Worm (Caenorhabditis elegans): ENCODE measurements around the gene ttr-41.

ce11 chrII:4773891-4774432 lies 46.3 kb upstream of the ttr-41 start, which contains the start of the genes F26G1.9 and F26G1.10:
- TF ChIP-seq ama-1 (optimal IDR thresholded peaks at IDR 0.05) (no peak), lin-35 (GFP tag; optimal IDR thresholded peaks at IDR 0.05) (no peak), skn-1 (tag; optimal IDR thresholded peaks at IDR 0.05) (no peak), efl-3 (GFP tag; optimal IDR thresholded peaks at IDR 0.05) (no peak), egl-27 (tag; optimal IDR thresholded peaks at IDR 0.05) (no peak), unc-130 (tag; optimal IDR thresholded peaks at IDR 0.05) (no peak), egl-13 (tag; optimal IDR thresholded peaks at IDR 0.05) (no peak), hlh-4 (tag; optimal IDR thresholded peaks at IDR 0.05) (no peak)

Data from whole organism, L1 larva.